Worm (Caenorhabditis elegans): ENCODE measurements around the gene str-1.

Gene str-1

DNA sequence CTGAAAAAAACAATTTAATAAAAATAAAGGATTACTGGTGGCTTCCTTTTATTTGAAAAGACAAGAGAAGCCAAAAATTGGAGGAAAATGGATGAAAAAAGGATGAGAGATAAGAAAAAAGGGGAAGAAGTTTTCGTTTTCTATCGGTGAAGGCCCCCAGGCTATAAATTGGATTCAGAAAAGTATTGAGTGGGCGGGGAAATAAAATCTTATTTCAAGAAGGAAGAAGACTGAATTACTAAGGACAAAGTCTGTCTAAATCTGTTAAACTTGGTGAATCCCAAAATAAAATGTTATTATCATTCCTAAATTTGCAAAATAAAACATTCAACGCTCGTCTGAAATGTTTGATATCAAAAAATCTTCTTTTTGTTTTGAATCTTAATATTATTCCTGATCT, 48.5 kb downstream of the str-1 start:
- TF ChIP-seq tbp1 (GFP tag; optimal IDR thresholded peaks at IDR 0.05) (no peak), ztf-28 (GFP tag; IDR thresholded peaks at IDR 0.05) (no peak), mel-28 (tag; optimal IDR thresholded peaks at IDR 0.05; ENCODE audit: borderline replicate concordance) (no peak), akir-1 (GFP tag; optimal IDR thresholded peaks at IDR 0.05) (no peak), Y79H2A.3 (GFP tag; conservative IDR thresholded peaks at IDR 0.05) (no peak), madf-8 (GFP tag; conservative IDR thresholded peaks at IDR 0.05) (no peak), rcor-1 (GFP tag; IDR thresholded peaks at IDR 0.05) (no peak), fkh-3 (tag; optimal IDR thresholded peaks at IDR 0.05) (no peak), mcd-1 (GFP tag; IDR thresholded peaks at IDR 0.05) (no peak), efl-1 (GFP tag; optimal IDR thresholded peaks at IDR 0.05) (no peak), egrh-3 (GFP tag; IDR thresholded peaks at IDR 0.05) (no peak), K12H6.12 (tag; optimal IDR thresholded peaks at IDR 0.05) (no peak)
